Worm (Caenorhabditis elegans) whole organism, L4 larva: ENCODE results near the gene T20D4.3.

Experiments used
- F49E8.2 ChIP-seq: sonication (generic microtip); optimal IDR thresholded peaks from 2 replicates; lab custom pipeline; 2016; ENCODE audit warnings: missing compliant biosample characterization, mild to moderate bottlenecking, missing genetic modification characterization, borderline replicate concordance
- hlh-30 ChIP-seq: sonication (generic microtip); optimal IDR thresholded peaks from 2 replicates; lab custom pipeline; 2017; ENCODE audit warnings: antibody characterized with exemption, mild to moderate bottlenecking, missing genetic modification characterization, missing compliant biosample characterization; ENCODE audit not compliant: insufficient read depth
- nhr-77 ChIP-seq: fragments of 150-350 bp; optimal IDR thresholded peaks from 2 replicates; lab custom pipeline; 2014; ENCODE audit warnings: missing biosample characterization, missing genetic modification characterization
- pha-4 ChIP-seq, 2 experiments: fragments of 150-350 bp in 1 of 2; fragments of 200-800 bp in 1 of 2; sonication (Bioruptor generic) in 1 of 2; IDR thresholded peaks in 1 of 2; optimal IDR thresholded peaks in 1 of 2; 2 replicates each; pipeline versions ENCODE4 v1.3.6 to Lab custom; 2014 to 2022; ENCODE audit warnings: missing genetic modification characterization in 2 of 2, missing genetic modification reagents in 2 of 2, missing biosample characterization in 1 of 2, missing compliant biosample characterization in 1 of 2
- unc-62 ChIP-seq, 3 experiments: fragments of 150-350 bp in 1 of 3; sonication (generic microtip); optimal IDR thresholded peaks in 2 of 3; peaks in 1 of 3; 1 replicate in 1 of 3; 2 replicates in 2 of 3; lab custom pipeline; 2014 to 2017; ENCODE audit warnings: missing biosample characterization in 3 of 3, missing genetic modification characterization in 3 of 3, missing genetic modification reagents in 3 of 3, missing genotype in 1 of 3
- vab-7 ChIP-seq: fragments of 200-800 bp; sonication (Bioruptor generic); IDR thresholded peaks from 2 replicates; pipeline ENCODE4 v1.3.6; 2022; ENCODE audit warnings: missing genetic modification reagents, missing genetic modification characterization, missing compliant biosample characterization

- TF ChIP-seq pha-4 (GFP tag; IDR thresholded peaks at IDR 0.05; lab: Robert Waterston, UW) (no peak), pha-4 (tag; optimal IDR thresholded peaks at IDR 0.05; lab: Kevin White, UChicago) (no peak), hlh-30 (no peak), vab-7 (GFP tag; lab: Robert Waterston, UW) (no peak), nhr-77 (tag; lab: Kevin White, UChicago) (no peak), F49E8.2 (no peak), unc-62 (GFP tag; optimal IDR thresholded peaks at IDR 0.05 in 1 of 2; lab: Kevin White, UChicago) (peak in 1 of 2 experiments; percentile 92), unc-62 (tag; optimal IDR thresholded peaks at IDR 0.05; lab: Kevin White, UChicago) (no peak)
Measured at ce11 chrV:3464897-3465296, 46.9 kb downstream of the T20D4.3 start.
